Worm (Caenorhabditis elegans) whole organism, young adult: ENCODE results near the gene ZK1073.1.
A peak's percentile ranks its signal among the peaks of the same experiment; 100 is the strongest.

Experiments
- B0336.3 ChIP-seq: fragments of 200-800 bp; sonication (Bioruptor generic); IDR thresholded peaks from 2 replicates; pipeline ENCODE4 v1.3.6; 2022; ENCODE audit warnings: missing genetic modification characterization, missing compliant biosample characterization
- C06A6.2 ChIP-seq: fragments of 200-800 bp; sonication (Bioruptor generic); conservative IDR thresholded peaks from 2 replicates; pipeline ENCODE4 v1.3.6; 2022; ENCODE audit warnings: missing genetic modification characterization, missing compliant biosample characterization
- F55B11.4 ChIP-seq: sonication (generic microtip); optimal IDR thresholded peaks from 2 replicates; lab custom pipeline; 2016; ENCODE audit warnings: missing compliant biosample characterization, missing genetic modification characterization, borderline replicate concordance; ENCODE audit not compliant: insufficient read depth
- F57C9.4 ChIP-seq: sonication (generic microtip); optimal IDR thresholded peaks from 2 replicates; lab custom pipeline; 2017; ENCODE audit warnings: mild to moderate bottlenecking, missing genetic modification characterization, missing compliant biosample characterization
- K11D2.4 ChIP-seq: fragments of 200-800 bp; sonication (Bioruptor generic); IDR thresholded peaks from 2 replicates; pipeline ENCODE4 v1.3.6; 2022; ENCODE audit warnings: missing genetic modification reagents, missing genetic modification characterization, missing compliant biosample characterization
- K12H6.12 ChIP-seq: fragments of 200-800 bp; sonication (Bioruptor generic); optimal IDR thresholded peaks from 2 replicates; lab custom pipeline; 2018; ENCODE audit warnings: mild to moderate bottlenecking, missing genetic modification characterization, missing compliant biosample characterization
- T26A5.8 ChIP-seq: sonication (generic microtip); optimal IDR thresholded peaks from 2 replicates; lab custom pipeline; 2016; ENCODE audit warnings: missing genetic modification characterization, missing compliant biosample characterization
- ZK185.1 ChIP-seq: sonication (generic microtip); optimal IDR thresholded peaks from 2 replicates; lab custom pipeline; 2016; ENCODE audit warnings: mild to moderate bottlenecking, missing genetic modification characterization, missing compliant biosample characterization; ENCODE audit not compliant: poor library complexity, severe bottlenecking
- aptf-2 ChIP-seq: fragments of 200-800 bp; sonication (Bioruptor generic); conservative IDR thresholded peaks from 2 replicates; pipeline ENCODE4 v1.3.6; 2022; ENCODE audit warnings: missing genetic modification reagents, missing genetic modification characterization, missing compliant biosample characterization
- athp-1 ChIP-seq: sonication (generic microtip); optimal IDR thresholded peaks from 2 replicates; lab custom pipeline; 2017; ENCODE audit warnings: mild to moderate bottlenecking, missing genetic modification characterization, missing compliant biosample characterization
- attf-5 ChIP-seq: fragments of 200-800 bp; sonication (Bioruptor generic); optimal IDR thresholded peaks from 2 replicates; lab custom pipeline; 2018; ENCODE audit warnings: mild to moderate bottlenecking, missing genetic modification characterization, missing compliant biosample characterization
- cebp-1 ChIP-seq, 2 experiments: fragments of 200-800 bp in 1 of 2; sonication (Bioruptor generic) in 1 of 2; sonication (generic microtip) in 1 of 2; IDR thresholded peaks in 1 of 2; optimal IDR thresholded peaks in 1 of 2; 2 replicates each; pipeline versions ENCODE4 v1.3.6 to Lab custom; 2017 to 2022; ENCODE audit warnings: missing compliant biosample characterization in 2 of 2, missing genetic modification characterization in 2 of 2, mild to moderate bottlenecking in 1 of 2, missing genetic modification reagents in 1 of 2, moderate library complexity in 1 of 2
- ceh-27 ChIP-seq: fragments of 200-800 bp; sonication (Bioruptor generic); optimal IDR thresholded peaks from 2 replicates; lab custom pipeline; 2018; ENCODE audit warnings: mild to moderate bottlenecking, missing genetic modification characterization, moderate library complexity, missing compliant biosample characterization
- chd-7 ChIP-seq: sonication (generic microtip); optimal IDR thresholded peaks from 2 replicates; lab custom pipeline; 2016; ENCODE audit warnings: mild to moderate bottlenecking, missing genetic modification characterization, moderate library complexity, missing compliant biosample characterization
- die-1 ChIP-seq: sonication (generic microtip); optimal IDR thresholded peaks from 2 replicates; lab custom pipeline; 2016; ENCODE audit warnings: missing genotype, mild to moderate bottlenecking, missing genetic modification characterization, missing compliant biosample characterization
- dox-1 ChIP-seq: fragments of 200-800 bp; sonication (Bioruptor generic); IDR thresholded peaks from 2 replicates; pipeline ENCODE4 v1.3.6; 2022; ENCODE audit warnings: missing genetic modification reagents, missing genetic modification characterization, missing compliant biosample characterization
- egrh-3 ChIP-seq: fragments of 200-800 bp; sonication (Bioruptor generic); IDR thresholded peaks from 2 replicates; pipeline ENCODE4 v1.3.6; 2022; ENCODE audit warnings: missing genetic modification reagents, missing genetic modification characterization, missing compliant biosample characterization
- gei-17 ChIP-seq: fragments of 200-800 bp; sonication (Bioruptor generic); optimal IDR thresholded peaks from 2 replicates; lab custom pipeline; 2018; ENCODE audit warnings: mild to moderate bottlenecking, missing genetic modification characterization, missing compliant biosample characterization
- him-1 ChIP-seq: sonication (generic microtip); optimal IDR thresholded peaks from 2 replicates; lab custom pipeline; 2016; ENCODE audit warnings: missing genotype, missing genetic modification reagents, missing genetic modification characterization, missing compliant biosample characterization
- hlh-12 ChIP-seq: sonication (generic microtip); optimal IDR thresholded peaks from 2 replicates; lab custom pipeline; 2016; ENCODE audit warnings: missing genetic modification characterization, missing compliant biosample characterization
- hmg-1.2 ChIP-seq: fragments of 200-800 bp; sonication (Bioruptor generic); IDR thresholded peaks from 2 replicates; pipeline ENCODE4 v1.3.6; 2022; ENCODE audit warnings: missing genetic modification reagents, missing genetic modification characterization, missing compliant biosample characterization
- lin-26 ChIP-seq: fragments of 200-800 bp; sonication (Bioruptor generic); IDR thresholded peaks from 2 replicates; pipeline ENCODE4 v1.3.6; 2022; ENCODE audit warnings: missing genetic modification reagents, missing genetic modification characterization, missing compliant biosample characterization
- lin-35 ChIP-seq, 3 experiments: fragments of 150-350 bp in 2 of 3; sonication (generic microtip) in 1 of 3; optimal IDR thresholded peaks; 2 replicates each; lab custom pipeline; 2014 to 2018; ENCODE audit warnings: missing biosample characterization in 3 of 3, missing genetic modification characterization in 3 of 3, missing genetic modification reagents in 3 of 3
- lin-40 ChIP-seq: sonication (generic microtip); optimal IDR thresholded peaks from 2 replicates; lab custom pipeline; 2016; ENCODE audit warnings: missing genetic modification characterization, mild to moderate bottlenecking, missing compliant biosample characterization, missing genotype, missing genetic modification reagents
- madf-3 ChIP-seq: fragments of 200-800 bp; sonication (Bioruptor generic); IDR thresholded peaks from 2 replicates; pipeline ENCODE4 v1.3.6; 2022; ENCODE audit warnings: missing genetic modification reagents, missing genetic modification characterization, missing compliant biosample characterization
- madf-6 ChIP-seq: fragments of 200-800 bp; sonication (Bioruptor generic); IDR thresholded peaks from 2 replicates; pipeline ENCODE4 v1.3.6; 2022; ENCODE audit warnings: missing genetic modification reagents, missing genetic modification characterization, missing compliant biosample characterization
- mcd-1 ChIP-seq: fragments of 200-800 bp; sonication (Bioruptor generic); IDR thresholded peaks from 2 replicates; pipeline ENCODE4 v1.3.6; 2022; ENCODE audit warnings: missing genetic modification reagents, missing genetic modification characterization, missing compliant biosample characterization
- mxl-1 ChIP-seq: sonication (generic microtip); optimal IDR thresholded peaks from 2 replicates; lab custom pipeline; 2016; ENCODE audit warnings: missing genetic modification characterization, missing compliant biosample characterization
- nhr-80 ChIP-seq: sonication (generic microtip); optimal IDR thresholded peaks from 2 replicates; lab custom pipeline; 2016; ENCODE audit warnings: missing genetic modification characterization, missing compliant biosample characterization
- pbrm-1 ChIP-seq: fragments of 200-800 bp; sonication (Bioruptor generic); IDR thresholded peaks from 2 replicates; pipeline ENCODE4 v1.3.6; 2022; ENCODE audit warnings: missing genetic modification reagents, missing genetic modification characterization, missing compliant biosample characterization
- rcor-1 ChIP-seq: fragments of 200-800 bp; sonication (Bioruptor generic); IDR thresholded peaks from 2 replicates; pipeline ENCODE4 v1.3.6; 2022; ENCODE audit warnings: missing genetic modification reagents, missing genetic modification characterization, missing compliant biosample characterization
- sea-2 ChIP-seq: fragments of 200-800 bp; sonication (Bioruptor generic); IDR thresholded peaks from 2 replicates; pipeline ENCODE4 v1.3.6; 2022; ENCODE audit warnings: missing genetic modification characterization, missing compliant biosample characterization
- snpc-4 ChIP-seq, 5 experiments: fragments of 150-350 bp in 1 of 5; sonication (generic microtip) in 4 of 5; optimal IDR thresholded peaks; 2 replicates each; lab custom pipeline; 2014 to 2018; ENCODE audit warnings: missing genetic modification characterization in 5 of 5, missing biosample characterization in 3 of 5, antibody characterized with exemption in 2 of 5, mild to moderate bottlenecking in 2 of 5, missing compliant biosample characterization in 2 of 5, missing genotype in 2 of 5, moderate library complexity in 2 of 5, missing genetic modification reagents in 1 of 5
- somi-1 ChIP-seq: fragments of 200-800 bp; sonication (Bioruptor generic); optimal IDR thresholded peaks from 2 replicates; lab custom pipeline; 2018; ENCODE audit warnings: mild to moderate bottlenecking, missing genetic modification characterization, missing compliant biosample characterization
- zfh-2 ChIP-seq: fragments of 200-800 bp; sonication (Bioruptor generic); conservative IDR thresholded peaks from 2 replicates; pipeline ENCODE4 v1.3.6; 2022; ENCODE audit warnings: missing genetic modification reagents, missing genetic modification characterization, missing compliant biosample characterization
- ztf-18 ChIP-seq: sonication (generic microtip); optimal IDR thresholded peaks from 2 replicates; lab custom pipeline; 2016; ENCODE audit warnings: missing genotype, mild to moderate bottlenecking, missing genetic modification characterization, missing compliant biosample characterization
- ztf-26 ChIP-seq: sonication (generic microtip); optimal IDR thresholded peaks from 2 replicates; lab custom pipeline; 2017; ENCODE audit warnings: missing genetic modification characterization, missing compliant biosample characterization

Gene ZK1073.1

ce11 chrX:16147728-16148197 is 19.1 kb upstream of the ZK1073.1 start:
- TF ChIP-seq lin-40 (tag; lab: Kevin White, UChicago): peak; percentile 66
- TF ChIP-seq lin-26 (GFP tag; lab: Robert Waterston, UW): peak; percentile 25; the same call in 1 of the 2 replicates
- TF ChIP-seq athp-1 (tag; lab: Kevin White, UChicago): no peak
- TF ChIP-seq egrh-3 (GFP tag; lab: Robert Waterston, UW): peak; percentile 74
- TF ChIP-seq K11D2.4 (GFP tag; lab: Robert Waterston, UW): 0 out of 2 replicates have a peak, but pooled peaks have one; percentile 24
- peak; percentile 41; the same call in 1 of the 2 replicates for TF ChIP-seq hmg-1.2 (GFP tag; lab: Robert Waterston, UW)
- peak; percentile 13 for TF ChIP-seq somi-1 (GFP tag; lab: Kevin White, UChicago)
- TF ChIP-seq attf-5: peak; percentile 9
- no peak for TF ChIP-seq madf-3
- peak; percentile 21 for TF ChIP-seq ztf-18 (tag; lab: Kevin White, UChicago)
- TF ChIP-seq B0336.3 (GFP tag; lab: Robert Waterston, UW): peak; percentile 40; the same call in 1 of the 2 replicates
- peak; percentile 80 for TF ChIP-seq ceh-27 (GFP tag; lab: Kevin White, UChicago)
- TF ChIP-seq chd-7: peak; percentile 61
- peak; percentile 97 for TF ChIP-seq zfh-2 (GFP tag; lab: Robert Waterston, UW)
- no peak for TF ChIP-seq hlh-12 (tag; lab: Kevin White, UChicago)
- 0 out of 2 replicates have a peak, but pooled peaks have one; percentile 23 for TF ChIP-seq C06A6.2 (GFP tag; lab: Robert Waterston, UW)
- no peak for TF ChIP-seq rcor-1 (GFP tag; lab: Robert Waterston, UW)
- peak; percentile 26 for TF ChIP-seq ZK185.1 (tag; lab: Kevin White, UChicago)
- no peak for TF ChIP-seq ztf-26 (tag; lab: Kevin White, UChicago)
- TF ChIP-seq gei-17: peak; percentile 43
- no peak for TF ChIP-seq him-1 (tag; lab: Kevin White, UChicago)
- TF ChIP-seq F57C9.4 (tag; lab: Kevin White, UChicago): no peak
- TF ChIP-seq snpc-4 (GFP tag; optimal IDR thresholded peaks at IDR 0.05; lab: Kevin White, UChicago): no peak
- TF ChIP-seq snpc-4 (tag; optimal IDR thresholded peaks at IDR 0.05; lab: Kevin White, UChicago): peak in 1 of 4 experiments; percentile 31
- peak; percentile 50; the same call in 1 of the 2 replicates for TF ChIP-seq dox-1 (GFP tag; lab: Robert Waterston, UW)
- TF ChIP-seq T26A5.8 (tag; lab: Kevin White, UChicago): no peak
- 0 out of 2 replicates have a peak, but pooled peaks have one; percentile 40 for TF ChIP-seq sea-2
- TF ChIP-seq mcd-1 (GFP tag; lab: Robert Waterston, UW): 0 out of 2 replicates have a peak, but pooled peaks have one; percentile 18
- TF ChIP-seq aptf-2 (GFP tag; lab: Robert Waterston, UW): 0 out of 2 replicates have a peak, but pooled peaks have one; percentile 42
- no peak for TF ChIP-seq madf-6 (GFP tag; lab: Robert Waterston, UW)
- TF ChIP-seq pbrm-1: 0 out of 2 replicates have a peak, but pooled peaks have one; percentile 43
- TF ChIP-seq F55B11.4 (tag; lab: Kevin White, UChicago): no peak
- peak; percentile 59 for TF ChIP-seq die-1 (tag; lab: Kevin White, UChicago)
- TF ChIP-seq K12H6.12 (tag; lab: Kevin White, UChicago): peak; percentile 75
- TF ChIP-seq lin-35 (GFP tag; optimal IDR thresholded peaks at IDR 0.05; lab: Kevin White, UChicago): peak in 1 of 3 experiments; percentile 35
- no peak for TF ChIP-seq mxl-1

ce11 chrX:16146972-16147593 is 18.4 kb upstream of the ZK1073.1 start, which contains the start of gene F09C8.2:
F09C8.2 (minus strand) TSS chrX:16147022.
- peak; percentile 88 for TF ChIP-seq cebp-1 (GFP tag; IDR thresholded peaks at IDR 0.05; lab: Robert Waterston, UW)
- TF ChIP-seq cebp-1 (tag; optimal IDR thresholded peaks at IDR 0.05; lab: Kevin White, UChicago): peak; percentile 96
- TF ChIP-seq nhr-80: no peak
